Worm (Caenorhabditis elegans) whole organism, midembryonic: ENCODE measurements around the gene Y59C2A.3.

Source experiments
- T22C8.4 ChIP-seq: fragments of 200-800 bp; sonication (Bioruptor generic); IDR thresholded peaks from 2 replicates; pipeline ENCODE4 v1.3.6; 2022; ENCODE audit warnings: missing genetic modification characterization, missing compliant biosample characterization
- cog-1 ChIP-seq: sonication (generic microtip); optimal IDR thresholded peaks from 2 replicates; lab custom pipeline; 2016; ENCODE audit warnings: missing genetic modification characterization, missing compliant biosample characterization
- flt-1 ChIP-seq: fragments of 200-800 bp; sonication (Bioruptor generic); IDR thresholded peaks from 2 replicates; pipeline ENCODE4 v1.3.6; 2022; ENCODE audit warnings: missing genetic modification characterization, missing compliant biosample characterization
- klf-2 ChIP-seq: fragments of 200-800 bp; sonication (Bioruptor generic); conservative IDR thresholded peaks from 2 replicates; pipeline ENCODE4 v1.3.6; 2022; ENCODE audit warnings: missing genetic modification reagents, missing genetic modification characterization, missing compliant biosample characterization
- med-1 ChIP-seq: sonication (generic microtip); optimal IDR thresholded peaks from 2 replicates; lab custom pipeline; 2017; ENCODE audit warnings: missing genetic modification characterization, mild to moderate bottlenecking, missing compliant biosample characterization, antibody characterized with exemption, missing genetic modification reagents; ENCODE audit not compliant: insufficient read depth
- ref-1 ChIP-seq: fragments of 200-800 bp; sonication (Bioruptor generic); conservative IDR thresholded peaks from 2 replicates; pipeline ENCODE4 v1.3.6; 2022; ENCODE audit warnings: missing genetic modification reagents, missing genetic modification characterization, missing compliant biosample characterization
- tab-1 ChIP-seq: fragments of 200-800 bp; sonication (Bioruptor generic); IDR thresholded peaks from 2 replicates; pipeline ENCODE4 v1.3.6; 2022; ENCODE audit warnings: missing genetic modification characterization, missing compliant biosample characterization
- ztf-23 ChIP-seq: fragments of 200-800 bp; sonication (Bioruptor generic); IDR thresholded peaks from 2 replicates; pipeline ENCODE4 v1.3.6; 2022; ENCODE audit warnings: missing genetic modification reagents, missing genetic modification characterization, missing compliant biosample characterization
- ztf-29 ChIP-seq: fragments of 200-800 bp; sonication (Bioruptor generic); IDR thresholded peaks from 2 replicates; pipeline ENCODE4 v1.3.6; 2022; ENCODE audit warnings: missing genetic modification reagents, missing genetic modification characterization, missing compliant biosample characterization

Y59C2A.3 gene

DNA sequence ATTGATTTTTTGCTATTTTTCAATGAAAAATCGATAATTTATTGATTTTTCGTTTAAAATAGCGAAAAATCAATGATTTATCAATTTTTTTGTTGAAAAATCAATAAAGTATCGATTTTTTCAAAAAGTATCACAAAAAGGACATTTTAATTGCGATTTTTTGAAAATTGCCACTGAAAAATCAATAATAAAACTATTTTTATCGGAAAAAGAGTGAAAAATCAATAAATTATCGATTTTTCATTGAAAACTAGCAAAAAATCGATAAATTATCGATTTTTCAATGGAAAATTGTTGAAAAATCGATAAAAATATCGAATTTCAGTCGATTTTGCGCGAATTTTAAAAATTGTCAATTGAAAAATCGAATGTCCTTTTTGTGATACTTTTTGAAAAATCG, 5.2 kb upstream of the Y59C2A.3 start:
- peak; percentile 58; the same call in 1 of the 2 replicates for TF ChIP-seq T22C8.4 (GFP tag; lab: Robert Waterston, UW)

DNA sequence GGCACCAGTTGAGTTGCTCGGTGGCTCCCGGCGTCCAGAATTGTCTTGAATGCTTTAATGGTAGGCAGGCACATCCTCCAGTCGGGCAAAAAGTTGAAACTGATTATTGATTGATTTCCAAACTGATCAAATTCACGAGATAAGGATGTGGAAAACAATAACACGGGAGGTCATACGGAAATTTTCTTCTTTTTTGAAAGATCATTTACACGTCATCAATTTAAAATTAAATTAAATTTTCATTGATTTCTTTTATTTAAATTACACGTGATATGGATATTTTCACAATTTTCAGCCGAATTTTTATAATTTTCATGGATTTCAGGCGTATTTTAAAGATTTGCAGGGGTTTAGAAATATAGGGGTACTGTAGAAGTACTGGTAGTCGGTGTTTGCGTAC, 3.7 kb upstream of the Y59C2A.3 start, which contains the start of gene cbs-2:
cbs-2 (minus strand) TSS at position 101 of the 400 bp plus-strand sequence.
- no peak for TF ChIP-seq med-1 (GFP tag; lab: Kevin White, UChicago)
- TF ChIP-seq flt-1 (GFP tag; lab: Robert Waterston, UW) = no peak
- no peak for TF ChIP-seq tab-1
- no peak for TF ChIP-seq ztf-23 (GFP tag; lab: Robert Waterston, UW)

DNA sequence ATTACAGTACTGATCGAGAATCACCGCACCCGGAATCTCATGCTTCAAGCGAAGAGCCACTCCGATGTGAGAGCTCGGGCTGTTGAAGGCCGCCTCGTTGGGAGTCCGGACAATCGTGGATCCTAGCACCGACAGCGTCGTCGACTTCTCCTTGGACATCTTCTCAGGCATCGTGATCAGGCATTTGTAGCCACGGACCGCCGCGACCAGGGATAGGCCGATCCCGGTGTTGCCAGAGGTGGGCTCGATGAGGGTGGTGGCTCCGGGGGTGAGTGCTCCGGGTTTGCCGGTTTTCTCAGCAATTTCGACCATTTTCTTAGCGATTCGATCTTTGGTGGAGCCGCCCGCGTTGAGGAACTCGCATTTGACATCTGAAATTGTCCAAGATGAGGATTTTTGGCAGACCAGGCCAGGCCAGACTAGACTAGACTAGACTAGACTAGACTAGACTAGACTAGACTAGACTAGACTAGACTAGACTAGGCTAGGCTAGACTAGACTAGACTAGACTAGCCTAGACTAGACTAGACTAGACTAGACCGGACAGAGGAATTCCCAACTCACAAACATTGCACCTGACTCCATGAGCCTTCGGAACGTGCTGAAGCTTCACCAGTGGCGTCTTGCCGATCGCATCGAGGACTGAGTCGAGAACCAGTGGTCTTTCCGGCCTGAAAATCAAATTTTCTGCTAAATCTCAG, 1.6 kb upstream of the Y59C2A.3 start:
- TF ChIP-seq ztf-29 (GFP tag; lab: Robert Waterston, UW) (no peak), ref-1 (no peak)

DNA sequence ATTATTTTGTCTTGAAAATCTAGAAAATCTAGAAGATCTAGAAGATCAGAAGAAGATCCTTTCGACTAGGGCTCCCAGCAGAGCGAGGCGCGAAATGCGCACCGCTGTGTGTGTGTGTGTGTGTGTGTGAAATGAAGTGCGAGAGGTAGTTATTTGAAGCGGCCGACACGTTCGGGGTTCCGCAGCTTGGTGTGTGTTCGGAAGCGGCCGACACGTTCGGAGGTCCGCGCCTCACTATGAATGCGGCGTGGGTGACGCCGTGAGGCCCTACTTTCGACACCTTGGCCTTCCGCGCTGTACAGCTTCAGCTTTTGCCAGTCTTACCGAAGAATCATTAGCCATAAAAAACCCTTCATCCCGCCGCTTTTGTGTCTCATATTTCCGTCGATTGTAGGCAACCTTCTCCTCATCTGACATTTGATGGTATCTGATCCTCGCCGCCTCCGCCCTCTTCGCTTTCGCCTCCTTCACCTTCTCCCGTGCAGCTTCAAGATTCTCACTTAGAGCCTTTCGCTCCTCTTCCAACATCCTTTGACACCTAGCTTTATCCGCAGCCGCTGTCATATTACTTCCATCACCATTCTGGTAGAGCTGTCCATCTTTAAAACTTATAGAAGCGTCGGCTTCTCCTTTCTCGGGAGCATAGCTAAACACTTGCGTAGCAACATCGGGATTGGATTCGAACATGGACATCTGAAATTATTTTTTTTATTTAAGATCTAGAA, 2.6 kb downstream of the Y59C2A.3 start:
- no peak for TF ChIP-seq flt-1 (GFP tag; lab: Robert Waterston, UW)

DNA sequence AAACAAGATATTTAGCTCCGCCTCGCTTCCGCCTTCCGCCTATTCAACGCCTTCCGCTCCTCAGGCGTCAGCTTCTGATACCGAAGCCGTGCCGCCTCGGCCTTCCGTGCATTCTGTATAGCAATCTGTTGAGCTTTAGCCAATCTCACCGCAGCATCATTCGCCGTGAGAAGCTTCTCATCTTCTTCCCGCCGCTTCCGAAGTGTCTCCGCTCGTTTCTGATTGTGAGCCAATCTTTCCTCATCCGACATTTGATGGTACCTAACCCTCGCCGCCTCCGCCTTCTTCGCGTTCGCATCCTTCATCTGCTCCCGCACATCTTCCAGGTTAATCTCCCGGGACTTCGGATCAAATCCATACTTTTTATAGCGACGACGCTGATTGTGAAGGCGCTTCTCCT, 4.2 kb downstream of the Y59C2A.3 start:
- TF ChIP-seq ztf-23 (GFP tag; lab: Robert Waterston, UW) = no peak
- no peak for TF ChIP-seq ref-1
- no peak for TF ChIP-seq T22C8.4 (GFP tag; lab: Robert Waterston, UW)
- TF ChIP-seq ztf-29 (GFP tag; lab: Robert Waterston, UW) = no peak
- TF ChIP-seq cog-1 (tag; lab: Kevin White, UChicago) = no peak
- TF ChIP-seq klf-2 (GFP tag; lab: Robert Waterston, UW) = no peak
- TF ChIP-seq tab-1 = no peak
- TF ChIP-seq flt-1 (GFP tag; lab: Robert Waterston, UW) = no peak
- no peak for TF ChIP-seq med-1 (GFP tag; lab: Kevin White, UChicago)

DNA sequence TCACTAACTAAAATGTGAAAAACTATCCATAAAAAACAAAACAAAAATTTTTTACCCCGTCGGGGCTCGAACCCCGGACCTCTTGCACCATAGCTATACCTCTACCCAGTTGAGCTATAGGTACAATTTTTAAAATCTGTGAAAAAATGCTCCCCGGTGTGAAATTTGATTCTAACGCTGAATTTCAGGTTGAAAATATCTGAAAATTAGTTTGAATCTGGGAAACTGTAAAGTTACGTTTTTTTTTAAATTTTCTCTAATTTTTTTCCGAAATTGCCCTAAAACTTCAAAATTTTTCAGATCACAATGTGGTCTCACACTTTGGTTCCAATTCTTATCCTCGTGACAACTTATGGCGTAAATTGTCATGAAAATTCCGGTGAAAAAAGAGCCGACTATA, 11.9 kb downstream of the Y59C2A.3 start, which contains the start of gene Y59C2A.1:
Y59C2A.1 (plus strand) TSS at position 301 of the 400 bp plus-strand sequence.
- TF ChIP-seq tab-1 (no peak), cog-1 (tag; lab: Kevin White, UChicago) (no peak), ztf-29 (GFP tag; lab: Robert Waterston, UW) (no peak), T22C8.4 (GFP tag; lab: Robert Waterston, UW) (no peak), ztf-23 (GFP tag; lab: Robert Waterston, UW) (no peak), ref-1 (no peak), med-1 (GFP tag; lab: Kevin White, UChicago) (no peak), klf-2 (GFP tag; lab: Robert Waterston, UW) (no peak), flt-1 (GFP tag; lab: Robert Waterston, UW) (no peak)

DNA sequence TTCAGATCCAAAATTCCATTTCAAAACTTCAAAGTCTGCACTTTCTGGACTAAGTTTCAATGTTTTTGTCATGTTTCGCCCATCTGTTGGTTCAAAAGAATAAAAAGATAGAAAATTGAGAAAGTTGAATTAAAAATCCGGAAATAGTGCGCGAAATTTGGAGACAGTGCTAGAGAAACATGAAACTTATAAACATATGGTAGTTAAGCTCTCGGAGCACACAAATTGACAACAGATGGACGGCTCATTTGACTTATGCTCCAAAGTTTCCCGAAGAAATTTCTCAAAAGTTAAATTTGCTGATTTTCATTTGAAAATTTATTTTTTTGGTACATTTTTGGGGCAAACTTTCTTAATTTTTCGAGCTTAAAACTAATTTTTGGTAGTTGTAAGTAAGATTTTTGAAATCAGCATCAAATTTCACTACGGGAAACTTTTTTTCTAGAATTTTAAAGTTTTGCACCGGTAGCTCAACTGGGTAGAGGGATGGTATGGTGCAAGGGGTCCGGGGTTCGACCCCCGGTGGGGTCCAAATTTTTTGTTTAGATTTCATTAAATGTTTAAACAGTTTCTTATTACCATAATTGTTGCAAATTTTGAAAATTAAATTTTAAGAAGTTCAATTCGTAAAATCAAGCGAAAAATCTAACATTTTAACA, 13.5 kb downstream of the Y59C2A.3 start:
- TF ChIP-seq ztf-23 (GFP tag; lab: Robert Waterston, UW) (no peak), T22C8.4 (GFP tag; lab: Robert Waterston, UW) (no peak)

DNA sequence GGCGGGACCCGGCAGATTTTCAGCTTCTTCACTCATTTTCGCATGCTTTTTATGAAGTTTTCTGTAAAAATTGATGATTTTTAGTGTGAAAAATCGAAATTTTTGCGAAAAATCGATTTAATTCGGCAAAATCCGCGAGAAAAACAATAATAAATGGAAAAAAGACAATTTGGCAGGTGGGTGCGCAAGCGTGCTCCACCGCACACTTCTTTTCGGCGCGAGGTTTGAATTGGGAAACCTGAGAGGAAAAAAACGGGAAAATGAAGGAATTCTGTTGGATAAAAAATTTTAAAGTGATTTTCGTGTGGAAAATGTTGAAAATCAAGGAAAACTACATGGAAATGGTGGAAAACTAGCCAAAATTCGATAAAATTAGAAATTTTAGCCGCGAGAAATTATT, 15.6 kb downstream of the Y59C2A.3 start, which contains the start of gene Y59C2A.2:
Y59C2A.2 (minus strand) TSS at position 61 of the 400 bp plus-strand sequence.
- TF ChIP-seq ztf-23 (GFP tag; lab: Robert Waterston, UW) = no peak
- no peak for TF ChIP-seq tab-1
- TF ChIP-seq med-1 (GFP tag; lab: Kevin White, UChicago) = no peak
- no peak for TF ChIP-seq flt-1 (GFP tag; lab: Robert Waterston, UW)
- TF ChIP-seq klf-2 (GFP tag; lab: Robert Waterston, UW) = no peak
- TF ChIP-seq ref-1 = no peak
- no peak for TF ChIP-seq ztf-29 (GFP tag; lab: Robert Waterston, UW)
- TF ChIP-seq T22C8.4 (GFP tag; lab: Robert Waterston, UW) = no peak
- TF ChIP-seq cog-1 (tag; lab: Kevin White, UChicago) = no peak

ce11 chrII:2202147-2202546, 17.6 kb downstream of the Y59C2A.3 start:
- TF ChIP-seq ztf-23 (GFP tag; lab: Robert Waterston, UW) (no peak), cog-1 (tag; lab: Kevin White, UChicago) (no peak), flt-1 (GFP tag; lab: Robert Waterston, UW) (no peak), med-1 (GFP tag; lab: Kevin White, UChicago) (no peak), ztf-29 (GFP tag; lab: Robert Waterston, UW) (no peak), tab-1 (no peak), klf-2 (GFP tag; lab: Robert Waterston, UW) (no peak), T22C8.4 (GFP tag; lab: Robert Waterston, UW) (no peak), ref-1 (no peak)
